Fruit fly (Drosophila melanogaster) whole organism, pupa: ENCODE measurements around the gene CG12723.

Source experiments
- CG17806 ChIP-seq: fragments of 200-800 bp; sonication (Bioruptor generic); optimal IDR thresholded peaks from 2 replicates; lab custom pipeline; 2018; ENCODE audit warnings: missing biosample characterization, mild to moderate bottlenecking, missing genetic modification characterization, moderate library complexity
- CG32121 ChIP-seq: fragments of 200-800 bp; sonication (Bioruptor generic); IDR thresholded peaks from 2 replicates; pipeline ENCODE4 v1.3.6; 2022; ENCODE audit warnings: missing biosample characterization, missing genetic modification characterization
- D1 ChIP-seq: fragments of 200-800 bp; sonication (Bioruptor generic); optimal IDR thresholded peaks from 2 replicates; lab custom pipeline; 2018; ENCODE audit warnings: missing biosample characterization, mild to moderate bottlenecking, missing genetic modification characterization, moderate library complexity
- Snoo ChIP-seq: fragments of 200-800 bp; sonication (Bioruptor generic); optimal IDR thresholded peaks from 3 replicates; lab custom pipeline; 2017; ENCODE audit warnings: missing biosample characterization, mild to moderate bottlenecking, missing genetic modification characterization, inconsistent platforms
- fd96Ca ChIP-seq: fragments of 200-800 bp; sonication (Bioruptor generic); IDR thresholded peaks from 3 replicates; pipeline ENCODE4 v1.3.6; 2022; ENCODE audit warnings: missing biosample characterization, missing genetic modification characterization

dm6 chrX:13202162-13202561, 10.5 kb upstream of the CG12723 start, which contains the start of gene CG44437:
- TF ChIP-seq fd96Ca (GFP tag; lab: Robert Waterston, UW) (no peak), CG17806 (tag; lab: Kevin White, UChicago) (no peak), D1 (tag; lab: Kevin White, UChicago) (no peak), Snoo (no peak), CG32121 (GFP tag; lab: Robert Waterston, UW) (no peak)
